Fruit fly (Drosophila melanogaster) whole organism, wandering third instar larva: ENCODE data around the gene CG31909.

Source experiments
- CG32264 ChIP-seq: fragments of 200-800 bp; sonication (Bioruptor generic); optimal IDR thresholded peaks from 2 replicates; lab custom pipeline; 2016; ENCODE audit warnings: missing biosample characterization, missing genetic modification characterization
- Dfd ChIP-seq: fragments of >200 bp; optimal IDR thresholded peaks from 2 replicates; lab custom pipeline; 2017; ENCODE audit warnings: missing biosample characterization, missing genetic modification characterization
- Hnf4 ChIP-seq: fragments of 200-800 bp; sonication (Bioruptor generic); optimal IDR thresholded peaks from 2 replicates; lab custom pipeline; 2016; ENCODE audit warnings: missing biosample characterization, mild to moderate bottlenecking, missing genetic modification characterization
- Jra ChIP-seq: sonication (Bioruptor generic); optimal IDR thresholded peaks from 2 replicates; lab custom pipeline; 2016; ENCODE audit warnings: missing biosample characterization, missing genetic modification characterization
- Myc ChIP-seq: fragments of >200 bp; optimal IDR thresholded peaks from 2 replicates; lab custom pipeline; 2017
- N ChIP-seq: fragments of >200 bp; optimal IDR thresholded peaks from 2 replicates; lab custom pipeline; 2018; ENCODE audit warnings: missing biosample characterization, missing external identifiers, missing genetic modification characterization
- h ChIP-seq: fragments of 200-800 bp; sonication (Bioruptor generic); optimal IDR thresholded peaks from 3 replicates; lab custom pipeline; 2016; ENCODE audit warnings: missing biosample characterization, mild to moderate bottlenecking, missing genetic modification characterization
- pan ChIP-seq: fragments of >200 bp; optimal IDR thresholded peaks from 2 replicates; lab custom pipeline; 2017

dm6 chr2L:7289880-7290279 lies 32.6 kb downstream of the CG31909 start:
- no peak for TF ChIP-seq CG32264 (GFP tag; lab: Kevin White, UChicago)
- no peak for TF ChIP-seq h (GFP tag; lab: Kevin White, UChicago)
- TF ChIP-seq Hnf4 (GFP tag; lab: Kevin White, UChicago): no peak
- no peak for TF ChIP-seq Jra (GFP tag; lab: Kevin White, UChicago)
- no peak for TF ChIP-seq Dfd (GFP tag; lab: Kevin White, UChicago)
- TF ChIP-seq N: no peak
- TF ChIP-seq pan (lab: Kevin White, UChicago): no peak
- no peak for TF ChIP-seq Myc (lab: Kevin White, UChicago)
